Worm (Caenorhabditis elegans) whole organism, early embryonic: ENCODE measurements around the gene sao-1.

Experiments used
- flt-1 ChIP-seq: fragments of 200-800 bp; sonication (Bioruptor generic); IDR thresholded peaks from 2 replicates; pipeline ENCODE4 v1.3.6; 2022; ENCODE audit warnings: missing genetic modification characterization, missing compliant biosample characterization
- hmbx-1 ChIP-seq: sonication (generic microtip); optimal IDR thresholded peaks from 2 replicates; lab custom pipeline; 2016; ENCODE audit warnings: mild to moderate bottlenecking, missing genetic modification characterization, missing compliant biosample characterization
- hnd-1 ChIP-seq: sonication (generic microtip); optimal IDR thresholded peaks from 2 replicates; lab custom pipeline; 2016; ENCODE audit warnings: missing genetic modification characterization, missing compliant biosample characterization
- tbx-11 ChIP-seq: fragments of 200-800 bp; sonication (Bioruptor generic); IDR thresholded peaks from 2 replicates; pipeline ENCODE4 v1.3.6; 2022; ENCODE audit warnings: missing genetic modification characterization, missing compliant biosample characterization

- no peak for TF ChIP-seq flt-1 (GFP tag; lab: Robert Waterston, UW)
- no peak for TF ChIP-seq hnd-1 (tag; lab: Kevin White, UChicago)
- TF ChIP-seq hmbx-1 (tag; lab: Kevin White, UChicago) = no peak
- no peak for TF ChIP-seq tbx-11
Measured at ce11 chrV:13946385-13947019, 17.2 kb upstream of the sao-1 start, which contains the start of the genes srx-10 and clec-226.
